Fruit fly (Drosophila melanogaster): ENCODE measurements around the gene RhoGAP93B.

DNA sequence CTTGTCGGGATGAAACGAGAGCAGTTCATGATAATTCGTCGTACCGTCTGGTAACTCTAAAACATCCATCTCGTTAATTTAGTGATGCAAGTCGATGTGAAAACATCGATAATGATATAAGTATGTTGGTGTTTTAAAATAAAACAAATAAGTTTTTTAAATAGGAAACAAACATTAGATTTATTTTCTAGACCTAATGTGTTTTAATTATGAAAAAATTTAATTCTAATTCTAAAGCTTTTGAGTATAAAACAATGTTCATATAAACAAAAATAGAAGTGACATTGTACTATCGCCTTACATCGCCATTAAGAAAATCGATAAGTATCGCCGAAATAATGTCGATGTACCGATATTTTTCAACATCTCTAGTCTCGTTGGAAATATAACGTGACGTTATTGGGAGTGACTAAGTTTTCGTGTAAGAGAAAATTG lies 13.4 kb upstream of the RhoGAP93B start, which contains the start of gene Rab11:
- TF ChIP-seq CTCF (optimal IDR thresholded peaks at IDR 0.05) (no peak), CG8478 (optimal IDR thresholded peaks at IDR 0.05) (no peak)

All from S2 (cell line).